Fruit fly (Drosophila melanogaster) Kc167 (cell line): Measurements from ENCODE around the gene Exo70.

Source experiments
- Sin3A ChIP-seq: fragments of >200 bp; optimal IDR thresholded peaks from 2 replicates; lab custom pipeline; 2018; ENCODE audit warnings: missing external identifiers
- insv ChIP-seq: fragments of >200 bp; optimal IDR thresholded peaks from 3 replicates; lab custom pipeline; 2018; ENCODE audit warnings: missing external identifiers
- psq ChIP-seq: fragments of >200 bp; optimal IDR thresholded peaks from 2 replicates; lab custom pipeline; 2017; ENCODE audit warnings: missing external identifiers
- ttk ChIP-seq: sonication (Bioruptor generic); optimal IDR thresholded peaks from 2 replicates; lab custom pipeline; 2017; ENCODE audit warnings: missing external identifiers

- TF ChIP-seq Sin3A (lab: Kevin White, UChicago) (no peak), psq (lab: Kevin White, UChicago) (no peak), insv (no peak), ttk (lab: Kevin White, UChicago) (no peak)
These were observed 39.6 kb upstream of the Exo70 start, which contains the start of gene ImpE1 for dm6 chr3L:8372035-8372434.
